Worm (Caenorhabditis elegans) whole organism, mixed stage, embryonic: ENCODE results near the gene T21C9.9.
A peak's percentile ranks its signal among the peaks of the same experiment; 100 is the strongest.

ENCODE experiments used
- M03D4.4 ChIP-seq: sonication (generic microtip); optimal IDR thresholded peaks from 2 replicates; lab custom pipeline; 2017; ENCODE audit warnings: mild to moderate bottlenecking, missing genetic modification characterization, missing compliant biosample characterization
- bed-3 ChIP-seq: fragments of 200-800 bp; sonication (Bioruptor generic); optimal IDR thresholded peaks from 3 replicates; lab custom pipeline; 2018; ENCODE audit warnings: mild to moderate bottlenecking, missing genetic modification characterization, moderate library complexity, missing compliant biosample characterization
- blmp-1 ChIP-seq: fragments of 150-350 bp; optimal IDR thresholded peaks from 2 replicates; lab custom pipeline; 2014; ENCODE audit warnings: missing biosample characterization, missing genetic modification characterization
- ceh-39 ChIP-seq: fragments of 150-350 bp; optimal IDR thresholded peaks from 2 replicates; lab custom pipeline; 2014; ENCODE audit warnings: missing biosample characterization, missing genetic modification characterization
- ceh-43 ChIP-seq: fragments of 200-800 bp; sonication (Bioruptor generic); optimal IDR thresholded peaks from 2 replicates; lab custom pipeline; 2018; ENCODE audit warnings: mild to moderate bottlenecking, missing genetic modification characterization, moderate library complexity, missing compliant biosample characterization
- ces-1 ChIP-seq: fragments of 150-350 bp; optimal IDR thresholded peaks from 2 replicates; lab custom pipeline; 2014; ENCODE audit warnings: missing biosample characterization, missing genetic modification reagents, missing genetic modification characterization
- cnd-1 ChIP-seq: fragments of 200-800 bp; sonication (Bioruptor generic); optimal IDR thresholded peaks from 2 replicates; lab custom pipeline; 2018; ENCODE audit warnings: mild to moderate bottlenecking, missing genetic modification characterization, missing compliant biosample characterization
- drap-1 ChIP-seq: fragments of 200-800 bp; sonication (Bioruptor generic); optimal IDR thresholded peaks from 3 replicates; lab custom pipeline; 2018; ENCODE audit warnings: mild to moderate bottlenecking, missing genetic modification characterization, missing compliant biosample characterization
- elt-3 ChIP-seq: fragments of 150-350 bp; optimal IDR thresholded peaks from 2 replicates; lab custom pipeline; 2014; ENCODE audit warnings: missing biosample characterization, missing genetic modification characterization
- flh-1 ChIP-seq: fragments of 200-800 bp; sonication (Bioruptor generic); optimal IDR thresholded peaks from 2 replicates; lab custom pipeline; 2018; ENCODE audit warnings: mild to moderate bottlenecking, missing genetic modification characterization, moderate library complexity, missing compliant biosample characterization
- hlh-1 ChIP-seq: fragments of 150-350 bp; optimal IDR thresholded peaks from 2 replicates; lab custom pipeline; 2014; ENCODE audit warnings: missing biosample characterization, missing genetic modification reagents, missing genetic modification characterization
- lin-13 ChIP-seq: fragments of 150-350 bp; optimal IDR thresholded peaks from 2 replicates; lab custom pipeline; 2014; ENCODE audit warnings: missing biosample characterization, missing genetic modification characterization
- lsy-2 ChIP-seq: fragments of 150-350 bp; optimal IDR thresholded peaks from 2 replicates; lab custom pipeline; 2014; ENCODE audit warnings: missing biosample characterization, missing genetic modification characterization
- mab-5 ChIP-seq: fragments of 150-350 bp; optimal IDR thresholded peaks from 2 replicates; lab custom pipeline; 2014; ENCODE audit warnings: missing biosample characterization, missing genetic modification characterization
- mep-1 ChIP-seq: fragments of 150-350 bp; optimal IDR thresholded peaks from 2 replicates; lab custom pipeline; 2017; ENCODE audit warnings: missing biosample characterization, missing genetic modification reagents, missing genetic modification characterization, inconsistent platforms
- mls-2 ChIP-seq: sonication (generic microtip); optimal IDR thresholded peaks from 2 replicates; lab custom pipeline; 2016; ENCODE audit warnings: mild to moderate bottlenecking, missing genetic modification characterization, moderate library complexity, missing compliant biosample characterization
- nhr-12 ChIP-seq: fragments of 150-350 bp; optimal IDR thresholded peaks from 2 replicates; lab custom pipeline; 2014; ENCODE audit warnings: missing biosample characterization, missing genetic modification characterization
- nhr-2 ChIP-seq: fragments of 150-350 bp; optimal IDR thresholded peaks from 2 replicates; lab custom pipeline; 2014; ENCODE audit warnings: missing biosample characterization, missing genetic modification characterization
- nhr-237 ChIP-seq: fragments of 150-350 bp; optimal IDR thresholded peaks from 2 replicates; lab custom pipeline; 2014; ENCODE audit warnings: missing biosample characterization, missing genetic modification characterization
- nhr-76 ChIP-seq: sonication (generic microtip); optimal IDR thresholded peaks from 2 replicates; lab custom pipeline; 2017; ENCODE audit warnings: missing biosample characterization, missing genetic modification characterization
- pha-4 ChIP-seq: fragments of 150-350 bp; optimal IDR thresholded peaks from 2 replicates; lab custom pipeline; 2018; ENCODE audit warnings: missing biosample characterization, missing genetic modification reagents, missing genetic modification characterization
- snpc-4 ChIP-seq: fragments of 150-350 bp; optimal IDR thresholded peaks from 2 replicates; lab custom pipeline; 2014; ENCODE audit warnings: missing biosample characterization, missing genetic modification characterization
- unc-39 ChIP-seq: fragments of 150-350 bp; optimal IDR thresholded peaks from 2 replicates; lab custom pipeline; 2014; ENCODE audit warnings: missing biosample characterization, missing genetic modification characterization
- unc-62 ChIP-seq: fragments of 150-350 bp; optimal IDR thresholded peaks from 2 replicates; lab custom pipeline; 2014; ENCODE audit warnings: missing biosample characterization, missing genetic modification reagents, missing genetic modification characterization
- zip-8 ChIP-seq: fragments of 150-350 bp; optimal IDR thresholded peaks from 2 replicates; lab custom pipeline; 2014; ENCODE audit warnings: missing biosample characterization, missing genetic modification characterization

Gene T21C9.9

ce11 chrV:10615496-10615895 lies 23.1 kb upstream of the T21C9.9 start, which contains the start of gene H09F14.1:
TSS of gene H09F14.1 (minus strand) at chrV:10615596.
- TF ChIP-seq nhr-237 (tag; lab: Kevin White, UChicago) (no peak), zip-8 (tag; lab: Kevin White, UChicago) (peak; percentile 19), cnd-1 (no peak), unc-39 (no peak)

ce11 chrV:10602051-10602937 lies 9.9 kb upstream of the T21C9.9 start, which contains the start of gene H27A22.1:
TSS of gene H27A22.1 (plus strand) at chrV:10602555.
- TF ChIP-seq nhr-2 (tag; lab: Kevin White, UChicago) (peak; percentile 6), blmp-1 (tag; lab: Kevin White, UChicago) (peak; percentile 32), zip-8 (tag; lab: Kevin White, UChicago) (peak; percentile 60), bed-3 (GFP tag; lab: Kevin White, UChicago) (no peak)

ce11 chrV:10598670-10599154 lies 6.3 kb upstream of the T21C9.9 start, which contains the start of gene scpl-4:
TSS of gene scpl-4 (plus strand) at chrV:10599104.
- no peak for TF ChIP-seq elt-3
- TF ChIP-seq zip-8 (tag; lab: Kevin White, UChicago) = peak; percentile 36

ce11 chrV:10597234-10597633 lies 4.9 kb upstream of the T21C9.9 start, which contains the start of gene T21C9.13:
TSS of gene T21C9.13 (plus strand) at chrV:10597266.
- no peak for TF ChIP-seq ceh-43 (GFP tag; lab: Kevin White, UChicago)
- no peak for TF ChIP-seq mls-2 (tag; lab: Kevin White, UChicago)
- no peak for TF ChIP-seq flh-1 (GFP tag; lab: Kevin White, UChicago)
- TF ChIP-seq nhr-76 (tag; lab: Kevin White, UChicago) = no peak
- no peak for TF ChIP-seq snpc-4 (tag; lab: Kevin White, UChicago)
- TF ChIP-seq lsy-2 (tag; lab: Kevin White, UChicago) = no peak
- TF ChIP-seq unc-39 = no peak

- TF ChIP-seq M03D4.4 (tag; lab: Kevin White, UChicago) (no peak), ceh-39 (tag; lab: Kevin White, UChicago) (no peak), nhr-76 (tag; lab: Kevin White, UChicago) (no peak), ceh-43 (GFP tag; lab: Kevin White, UChicago) (no peak), drap-1 (GFP tag; lab: Kevin White, UChicago) (no peak), zip-8 (tag; lab: Kevin White, UChicago) (no peak)
Observed at ce11 chrV:10594810-10595209, 2.4 kb upstream of the T21C9.9 start, which contains the start of gene T21C9.11. TSS of gene T21C9.11 (minus strand) at chrV:10594910.

ce11 chrV:10589774-10590528 lies 2.4 kb downstream of the T21C9.9 start, which contains the start of gene ttr-23:
TSS of gene ttr-23 (minus strand) at chrV:10589860.
- TF ChIP-seq lin-13 (tag; lab: Kevin White, UChicago) (no peak), nhr-12 (tag; lab: Kevin White, UChicago) (no peak), mls-2 (tag; lab: Kevin White, UChicago) (no peak), M03D4.4 (tag; lab: Kevin White, UChicago) (no peak), mab-5 (tag; lab: Kevin White, UChicago) (no peak)
- TF ChIP-seq, all 35 proteins: peak for 0

ce11 chrV:10588694-10589093 lies 3.7 kb downstream of the T21C9.9 start, which contains the start of gene srg-32:
TSS of gene srg-32 (minus strand) at chrV:10588794.
- TF ChIP-seq ces-1 (GFP tag; lab: Kevin White, UChicago) (no peak), unc-62 (GFP tag; lab: Kevin White, UChicago) (no peak), nhr-237 (tag; lab: Kevin White, UChicago) (no peak), pha-4 (no peak), mep-1 (no peak), lin-13 (tag; lab: Kevin White, UChicago) (no peak), nhr-76 (tag; lab: Kevin White, UChicago) (no peak), nhr-12 (tag; lab: Kevin White, UChicago) (no peak), mab-5 (tag; lab: Kevin White, UChicago) (no peak), M03D4.4 (tag; lab: Kevin White, UChicago) (no peak), hlh-1 (tag; lab: Kevin White, UChicago) (no peak), zip-8 (tag; lab: Kevin White, UChicago) (no peak)
